Fruit fly (Drosophila melanogaster) whole organism, embryonic: ENCODE measurements around the gene CG10970.

Source experiments
- CG11560 ChIP-seq: fragments of 200-800 bp; sonication (Bioruptor generic); IDR thresholded peaks from 3 replicates; pipeline ENCODE4 v1.3.6; 2022; ENCODE audit warnings: missing biosample characterization, missing genetic modification characterization
- CG11696 ChIP-seq: fragments of 200-800 bp; sonication (Bioruptor generic); IDR thresholded peaks from 2 replicates; pipeline ENCODE4 v1.3.6; 2022; ENCODE audit warnings: missing biosample characterization, missing genetic modification characterization
- CG13424 ChIP-seq: fragments of 200-800 bp; sonication (Bioruptor generic); optimal IDR thresholded peaks from 2 replicates; lab custom pipeline; 2019; ENCODE audit warnings: missing biosample characterization, mild to moderate bottlenecking, missing genetic modification characterization, moderate library complexity
- CG13894 ChIP-seq: fragments of 200-800 bp; sonication (Bioruptor generic); optimal IDR thresholded peaks from 3 replicates; lab custom pipeline; 2018; ENCODE audit warnings: missing biosample characterization, mild to moderate bottlenecking, missing genetic modification characterization, moderate library complexity
- CG14710 ChIP-seq: fragments of 200-800 bp; sonication (Bioruptor generic); optimal IDR thresholded peaks from 3 replicates; lab custom pipeline; 2019; ENCODE audit warnings: missing biosample characterization, mild to moderate bottlenecking, missing genetic modification characterization, moderate library complexity
- CG15011 ChIP-seq: fragments of 200-800 bp; sonication (Bioruptor generic); optimal IDR thresholded peaks from 3 replicates; lab custom pipeline; 2018; ENCODE audit warnings: missing biosample characterization, mild to moderate bottlenecking, missing genetic modification characterization
- CG15073 ChIP-seq: fragments of 200-800 bp; sonication (Bioruptor generic); optimal IDR thresholded peaks from 2 replicates; lab custom pipeline; 2016; ENCODE audit warnings: missing biosample characterization, missing genetic modification characterization
- CG15514 ChIP-seq: fragments of 200-800 bp; sonication (Bioruptor generic); optimal IDR thresholded peaks from 3 replicates; lab custom pipeline; 2017; ENCODE audit warnings: missing biosample characterization, missing genetic modification characterization, mild to moderate bottlenecking, moderate library complexity, missing genetic modification reagents
- CG16813 ChIP-seq: fragments of 200-800 bp; sonication (Bioruptor generic); IDR thresholded peaks from 3 replicates; pipeline ENCODE4 v1.3.6; 2022; ENCODE audit warnings: missing biosample characterization, missing genetic modification characterization; ENCODE audit not compliant: partially characterized antibody
- CG17385 ChIP-seq: fragments of 200-800 bp; sonication (Bioruptor generic); optimal IDR thresholded peaks from 3 replicates; lab custom pipeline; 2018; ENCODE audit warnings: missing biosample characterization, mild to moderate bottlenecking, missing genetic modification characterization
- CG17612 ChIP-seq: fragments of 200-800 bp; sonication (Bioruptor generic); IDR thresholded peaks from 2 replicates; pipeline ENCODE4 v1.3.6; 2022; ENCODE audit warnings: missing biosample characterization, missing genetic modification characterization
- CG18599 ChIP-seq: fragments of 200-800 bp; sonication (Bioruptor generic); optimal IDR thresholded peaks from 3 replicates; lab custom pipeline; 2017; ENCODE audit warnings: missing biosample characterization, missing genetic modification characterization, mild to moderate bottlenecking, moderate library complexity, missing genetic modification reagents
- CG2116 ChIP-seq: fragments of 200-800 bp; sonication (Bioruptor generic); optimal IDR thresholded peaks from 3 replicates; lab custom pipeline; 2018; ENCODE audit warnings: missing biosample characterization, mild to moderate bottlenecking, missing genetic modification characterization
- CG2129 ChIP-seq: fragments of 200-800 bp; sonication (Bioruptor generic); IDR thresholded peaks from 2 replicates; pipeline ENCODE4 v1.3.6; 2022; ENCODE audit warnings: missing biosample characterization, missing genetic modification characterization; ENCODE audit not compliant: partially characterized antibody
- CG2678 ChIP-seq: fragments of 200-800 bp; sonication (Bioruptor generic); optimal IDR thresholded peaks from 3 replicates; lab custom pipeline; 2019; ENCODE audit warnings: missing biosample characterization, mild to moderate bottlenecking, missing genetic modification characterization, moderate library complexity
- CG30403 ChIP-seq: fragments of 200-800 bp; sonication (Bioruptor generic); optimal IDR thresholded peaks from 3 replicates; lab custom pipeline; 2016; ENCODE audit warnings: missing biosample characterization, missing genetic modification characterization
- CG3281 ChIP-seq: fragments of 200-800 bp; sonication (Bioruptor generic); optimal IDR thresholded peaks from 3 replicates; lab custom pipeline; 2017; ENCODE audit warnings: missing biosample characterization, mild to moderate bottlenecking, missing genetic modification characterization
- CG43689 ChIP-seq: fragments of 200-800 bp; sonication (Bioruptor generic); IDR thresholded peaks from 2 replicates; pipeline ENCODE4 v1.3.6; 2022; ENCODE audit warnings: missing biosample characterization, missing genetic modification characterization
- CG6683 ChIP-seq: fragments of 200-800 bp; sonication (Bioruptor generic); optimal IDR thresholded peaks from 2 replicates; lab custom pipeline; 2017; ENCODE audit warnings: missing biosample characterization, mild to moderate bottlenecking, missing genetic modification characterization, missing genetic modification reagents
- CG8765 ChIP-seq: fragments of 200-800 bp; sonication (Bioruptor generic); IDR thresholded peaks from 2 replicates; pipeline ENCODE4 v1.3.6; 2022; ENCODE audit warnings: missing biosample characterization, missing genetic modification characterization
- CG9437 ChIP-seq: fragments of 200-800 bp; sonication (Bioruptor generic); optimal IDR thresholded peaks from 2 replicates; lab custom pipeline; 2018; ENCODE audit warnings: missing biosample characterization, mild to moderate bottlenecking, missing genetic modification characterization
- CG9609 ChIP-seq: fragments of 200-800 bp; sonication (Bioruptor generic); optimal IDR thresholded peaks from 3 replicates; lab custom pipeline; 2016; ENCODE audit warnings: missing biosample characterization, missing genetic modification characterization
- CG9797 ChIP-seq: fragments of 200-800 bp; sonication (Bioruptor generic); optimal IDR thresholded peaks from 3 replicates; lab custom pipeline; 2018; ENCODE audit warnings: missing biosample characterization, mild to moderate bottlenecking, missing genetic modification characterization
- CkIIα-i1 ChIP-seq: fragments of 200-800 bp; sonication (Bioruptor generic); IDR thresholded peaks from 2 replicates; pipeline ENCODE4 v1.3.6; 2022; ENCODE audit warnings: missing biosample characterization, missing genetic modification characterization
- Dbx ChIP-seq: fragments of 200-800 bp; sonication (Bioruptor generic); IDR thresholded peaks from 3 replicates; pipeline ENCODE4 v1.3.6; 2022; ENCODE audit warnings: missing biosample characterization, missing genetic modification characterization
- Dfd ChIP-seq, 2 experiments: fragments of >200 bp; optimal IDR thresholded peaks; 2 replicates each; lab custom pipeline; 2017; ENCODE audit warnings: missing biosample characterization in 2 of 2, missing genetic modification characterization in 2 of 2
- Ets65A ChIP-seq: fragments of 200-800 bp; sonication (Bioruptor generic); peaks from one replicate; lab custom pipeline; 2016; ENCODE audit warnings: missing biosample characterization, missing genetic modification characterization
- Myb ChIP-seq: fragments of 200-800 bp; sonication (Bioruptor generic); optimal IDR thresholded peaks from 2 replicates; lab custom pipeline; 2016; ENCODE audit warnings: missing biosample characterization, missing genetic modification characterization
- NC2β ChIP-seq: fragments of 200-800 bp; sonication (Bioruptor generic); optimal IDR thresholded peaks from 2 replicates; lab custom pipeline; 2016; ENCODE audit warnings: missing biosample characterization, missing genetic modification characterization
- Ravus ChIP-seq: fragments of 200-800 bp; sonication (Bioruptor generic); IDR thresholded peaks from 2 replicates; pipeline ENCODE4 v1.3.6; 2022; ENCODE audit warnings: missing biosample characterization, missing genetic modification characterization
- Sox100B ChIP-seq: fragments of 200-800 bp; sonication (Bioruptor generic); optimal IDR thresholded peaks from 3 replicates; lab custom pipeline; 2018; ENCODE audit warnings: missing biosample characterization, mild to moderate bottlenecking, missing genetic modification characterization
- Sry-β ChIP-seq: fragments of 200-800 bp; sonication (Bioruptor generic); optimal IDR thresholded peaks from 2 replicates; lab custom pipeline; 2018; ENCODE audit warnings: missing biosample characterization, mild to moderate bottlenecking, missing genetic modification characterization, moderate library complexity
- Ssrp ChIP-seq: fragments of 200-800 bp; sonication (Bioruptor generic); optimal IDR thresholded peaks from 2 replicates; lab custom pipeline; 2018; ENCODE audit warnings: missing biosample characterization, mild to moderate bottlenecking, missing genetic modification characterization, moderate library complexity
- cas ChIP-seq: fragments of 200-800 bp; sonication (Bioruptor generic); IDR thresholded peaks from 2 replicates; pipeline ENCODE4 v1.3.6; 2022; ENCODE audit warnings: missing biosample characterization, missing genetic modification characterization
- chif ChIP-seq, 2 experiments: fragments of 200-800 bp; sonication (Bioruptor generic); optimal IDR thresholded peaks; 3 replicates each; lab custom pipeline; 2016; ENCODE audit warnings: missing biosample characterization in 2 of 2, missing genetic modification characterization in 2 of 2
- corto ChIP-seq: fragments of 200-800 bp; sonication (Bioruptor generic); optimal IDR thresholded peaks from 2 replicates; lab custom pipeline; 2016; ENCODE audit warnings: missing biosample characterization, mild to moderate bottlenecking, missing genetic modification characterization, moderate library complexity
- dimm ChIP-seq: fragments of 200-800 bp; sonication (Bioruptor generic); IDR thresholded peaks from 2 replicates; pipeline ENCODE4 v1.3.6; 2022; ENCODE audit warnings: missing biosample characterization, missing genetic modification characterization
- ems ChIP-seq: fragments of 200-800 bp; sonication (Bioruptor generic); optimal IDR thresholded peaks from 3 replicates; lab custom pipeline; 2016; ENCODE audit warnings: missing biosample characterization, missing genetic modification characterization
- ewg ChIP-seq: fragments of 200-800 bp; sonication (Bioruptor generic); optimal IDR thresholded peaks from 3 replicates; lab custom pipeline; 2017; ENCODE audit warnings: mild to moderate bottlenecking, missing biosample characterization, missing genetic modification reagents, missing genetic modification characterization
- fd3F ChIP-seq: fragments of 200-800 bp; sonication (Bioruptor generic); optimal IDR thresholded peaks from 2 replicates; lab custom pipeline; 2018; ENCODE audit warnings: missing biosample characterization, mild to moderate bottlenecking, missing genetic modification characterization, moderate library complexity
- luna ChIP-seq: fragments of 200-800 bp; sonication (Bioruptor generic); optimal IDR thresholded peaks from 2 replicates; lab custom pipeline; 2016; ENCODE audit warnings: missing biosample characterization, missing genetic modification characterization
- phol ChIP-seq: fragments of 200-800 bp; sonication (Bioruptor generic); optimal IDR thresholded peaks from 3 replicates; lab custom pipeline; 2018; ENCODE audit warnings: missing biosample characterization, mild to moderate bottlenecking, missing genetic modification characterization, moderate library complexity
- shn ChIP-seq: fragments of 200-800 bp; sonication (Bioruptor generic); optimal IDR thresholded peaks from 3 replicates; lab custom pipeline; 2016; ENCODE audit warnings: missing biosample characterization, missing genetic modification characterization
- sob ChIP-seq: fragments of 200-800 bp; sonication (Bioruptor generic); IDR thresholded peaks from 2 replicates; pipeline ENCODE4 v1.3.6; 2022; ENCODE audit warnings: missing biosample characterization, missing genetic modification characterization
- sug ChIP-seq: fragments of 200-800 bp; optimal IDR thresholded peaks from 2 replicates; lab custom pipeline; 2019; ENCODE audit warnings: missing biosample characterization, mild to moderate bottlenecking, missing genetic modification characterization, moderate library complexity
- twi ChIP-seq: fragments of 200-800 bp; optimal IDR thresholded peaks from 2 replicates; lab custom pipeline; 2019; ENCODE audit warnings: missing biosample characterization, mild to moderate bottlenecking, missing genetic modification characterization, moderate library complexity
- unc-4 ChIP-seq: fragments of 200-800 bp; sonication (Bioruptor generic); IDR thresholded peaks from 2 replicates; pipeline ENCODE4 v1.3.6; 2022; ENCODE audit warnings: missing biosample characterization, missing genetic modification characterization; ENCODE audit not compliant: partially characterized antibody
- unpg ChIP-seq: fragments of 200-800 bp; sonication (Bioruptor generic); optimal IDR thresholded peaks from 3 replicates; lab custom pipeline; 2018; ENCODE audit warnings: missing biosample characterization, mild to moderate bottlenecking, missing genetic modification characterization, moderate library complexity
- vfl ChIP-seq: fragments of 200-800 bp; sonication (Bioruptor generic); optimal IDR thresholded peaks from 2 replicates; lab custom pipeline; 2016; ENCODE audit warnings: missing biosample characterization, missing genetic modification characterization
- z ChIP-seq: fragments of 200-800 bp; sonication (Bioruptor generic); IDR thresholded peaks from 3 replicates; pipeline ENCODE4 v1.3.6; 2022; ENCODE audit warnings: missing biosample characterization, missing genetic modification characterization
- zfh2 ChIP-seq: fragments of 200-800 bp; sonication (Bioruptor generic); optimal IDR thresholded peaks from 2 replicates; lab custom pipeline; 2016; ENCODE audit warnings: missing biosample characterization, missing genetic modification characterization

The CG10970 gene

DNA sequence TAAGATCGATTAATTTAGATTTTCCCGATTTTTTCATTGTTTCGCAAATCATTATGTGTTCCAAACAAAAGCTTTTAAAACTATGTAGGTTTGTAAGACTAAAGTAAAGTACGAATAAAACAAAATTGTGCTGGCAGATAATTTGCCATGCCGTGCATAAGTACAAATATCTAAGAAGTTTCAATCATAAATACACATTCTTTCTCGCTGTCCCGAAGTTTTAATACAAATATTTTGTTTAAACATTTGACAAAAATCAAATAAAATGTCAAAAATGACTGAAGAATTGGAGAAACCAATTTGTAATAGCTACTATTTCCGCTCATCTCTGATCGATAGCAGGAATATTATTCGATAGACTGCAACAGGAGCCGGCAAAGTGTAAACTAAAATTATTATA is 11.4 kb upstream of the CG10970 start, which contains the start of gene APC4 (continued):
- TF ChIP-seq CG15073 = no peak
- no peak for TF ChIP-seq CkIIα-i1 (GFP tag; lab: Robert Waterston, UW)
- no peak for TF ChIP-seq Dfd (GFP tag; optimal IDR thresholded peaks at IDR 0.05; lab: Kevin White, UChicago)
- TF ChIP-seq sug (tag; lab: Kevin White, UChicago) = peak; percentile 50
- no peak for TF ChIP-seq CG9797 (GFP tag; lab: Kevin White, UChicago)
- TF ChIP-seq CG15011 = no peak
- TF ChIP-seq CG14710 (tag; lab: Kevin White, UChicago) = peak; percentile 52
- no peak for TF ChIP-seq cas (GFP tag; lab: Robert Waterston, UW)
- TF ChIP-seq CG15514 (GFP tag; lab: Kevin White, UChicago) = peak; percentile 25
- TF ChIP-seq CG2678 (tag; lab: Kevin White, UChicago) = peak; percentile 54
- peak; percentile 37 for TF ChIP-seq Ssrp
- TF ChIP-seq CG3281 (GFP tag; lab: Kevin White, UChicago) = peak; percentile 26
- TF ChIP-seq twi (tag; lab: Kevin White, UChicago) = no peak
- peak; percentile 55 for TF ChIP-seq CG30403 (GFP tag; lab: Kevin White, UChicago)
- no peak for TF ChIP-seq CG8765 (GFP tag; lab: Robert Waterston, UW)
- TF ChIP-seq CG6683 = no peak
- TF ChIP-seq fd3F (GFP tag; lab: Kevin White, UChicago) = peak; percentile 0
- TF ChIP-seq sob = no peak
- no peak for TF ChIP-seq Dbx (GFP tag; lab: Robert Waterston, UW)
- TF ChIP-seq Sox100B (GFP tag; lab: Kevin White, UChicago) = no peak
- no peak for TF ChIP-seq vfl (GFP tag; lab: Kevin White, UChicago)
- TF ChIP-seq Myb (GFP tag; lab: Kevin White, UChicago) = peak; percentile 31
- TF ChIP-seq z = no peak
- TF ChIP-seq CG9437 = peak; percentile 25
- no peak for TF ChIP-seq ems (GFP tag; lab: Kevin White, UChicago)
- TF ChIP-seq CG18599 = no peak
- no peak for TF ChIP-seq unc-4 (GFP tag; lab: Robert Waterston, UW)
- peak; percentile 88 for TF ChIP-seq CG11560 (tag; lab: Robert Waterston, UW)
- no peak for TF ChIP-seq NC2β (GFP tag; lab: Kevin White, UChicago)
- TF ChIP-seq CG13424 = peak; percentile 53
- peak; percentile 94 for TF ChIP-seq Sry-β (GFP tag; lab: Kevin White, UChicago)
- TF ChIP-seq CG16813 = no peak
- no peak for TF ChIP-seq unpg (GFP tag; lab: Kevin White, UChicago)
- no peak for TF ChIP-seq CG2129 (GFP tag; lab: Robert Waterston, UW)
- TF ChIP-seq CG11696 (GFP tag; lab: Robert Waterston, UW) = no peak
- TF ChIP-seq CG43689 (GFP tag; lab: Robert Waterston, UW) = no peak
- TF ChIP-seq CG13894 (tag; lab: Kevin White, UChicago) = no peak
- no peak for TF ChIP-seq CG17612
- TF ChIP-seq zfh2 (GFP tag; lab: Kevin White, UChicago) = peak; percentile 36
- TF ChIP-seq Ets65A (GFP tag; lab: Kevin White, UChicago) = no peak
- no peak for TF ChIP-seq shn (GFP tag; lab: Kevin White, UChicago)
- peak; percentile 12 for TF ChIP-seq CG9609
- TF ChIP-seq dimm (GFP tag; lab: Robert Waterston, UW) = no peak
- no peak for TF ChIP-seq corto (GFP tag; lab: Kevin White, UChicago)
- TF ChIP-seq CG17385 (GFP tag; lab: Kevin White, UChicago) = peak; percentile 41
- TF ChIP-seq phol (tag; lab: Kevin White, UChicago) = peak; percentile 60
- no peak for TF ChIP-seq luna (GFP tag; lab: Kevin White, UChicago)
- peak; percentile 43 for TF ChIP-seq CG2116 (GFP tag; lab: Kevin White, UChicago)
- no peak for TF ChIP-seq ewg (GFP tag; lab: Kevin White, UChicago)
- no peak for TF ChIP-seq Ravus (GFP tag; lab: Robert Waterston, UW)
- TF ChIP-seq chif (GFP tag; optimal IDR thresholded peaks at IDR 0.05; lab: Kevin White, UChicago) = peak in 1 of 2 experiments; percentile 34
